Worm (Caenorhabditis elegans) whole organism, young adult: ENCODE measurements around the gene H14E04.3.

Experiments
- B0019.2 ChIP-seq: fragments of 200-800 bp; sonication (Bioruptor generic); conservative IDR thresholded peaks from 2 replicates; pipeline ENCODE4 v1.3.6; 2022; ENCODE audit warnings: missing genetic modification reagents, missing genetic modification characterization, missing compliant biosample characterization
- C06A6.2 ChIP-seq: fragments of 200-800 bp; sonication (Bioruptor generic); conservative IDR thresholded peaks from 2 replicates; pipeline ENCODE4 v1.3.6; 2022; ENCODE audit warnings: missing genetic modification characterization, missing compliant biosample characterization
- F39B2.1 ChIP-seq: fragments of 200-800 bp; sonication (Bioruptor generic); IDR thresholded peaks from 2 replicates; pipeline ENCODE4 v1.3.6; 2022; ENCODE audit warnings: missing genetic modification reagents, missing genetic modification characterization, missing compliant biosample characterization
- F49E8.2 ChIP-seq: sonication (generic microtip); optimal IDR thresholded peaks from 3 replicates; lab custom pipeline; 2017; ENCODE audit warnings: missing genetic modification characterization, mild to moderate bottlenecking, missing compliant biosample characterization, antibody characterized with exemption, moderate library complexity; ENCODE audit not compliant: insufficient read depth
- F52B5.7 ChIP-seq: sonication (generic microtip); optimal IDR thresholded peaks from 2 replicates; lab custom pipeline; 2016; ENCODE audit warnings: mild to moderate bottlenecking, missing genetic modification characterization, missing compliant biosample characterization
- F57A8.1 ChIP-seq: fragments of 200-800 bp; sonication (Bioruptor generic); optimal IDR thresholded peaks from 2 replicates; lab custom pipeline; 2018; ENCODE audit warnings: mild to moderate bottlenecking, missing genetic modification characterization, moderate library complexity, missing compliant biosample characterization
- F57C9.4 ChIP-seq: sonication (generic microtip); optimal IDR thresholded peaks from 2 replicates; lab custom pipeline; 2017; ENCODE audit warnings: mild to moderate bottlenecking, missing genetic modification characterization, missing compliant biosample characterization
- K12H6.12 ChIP-seq: fragments of 200-800 bp; sonication (Bioruptor generic); optimal IDR thresholded peaks from 2 replicates; lab custom pipeline; 2018; ENCODE audit warnings: mild to moderate bottlenecking, missing genetic modification characterization, missing compliant biosample characterization
- Y67H2A.10 ChIP-seq: fragments of 200-800 bp; sonication (Bioruptor generic); conservative IDR thresholded peaks from 2 replicates; pipeline ENCODE4 v1.3.6; 2022; ENCODE audit warnings: missing genetic modification reagents, missing genetic modification characterization, missing compliant biosample characterization
- Y79H2A.3 ChIP-seq: fragments of 200-800 bp; sonication (Bioruptor generic); conservative IDR thresholded peaks from 2 replicates; pipeline ENCODE4 v1.3.6; 2022; ENCODE audit warnings: missing genetic modification reagents, missing genetic modification characterization, missing compliant biosample characterization
- aptf-2 ChIP-seq: fragments of 200-800 bp; sonication (Bioruptor generic); conservative IDR thresholded peaks from 2 replicates; pipeline ENCODE4 v1.3.6; 2022; ENCODE audit warnings: missing genetic modification reagents, missing genetic modification characterization, missing compliant biosample characterization
- atf-7 ChIP-seq: sonication (generic microtip); optimal IDR thresholded peaks from 2 replicates; lab custom pipeline; 2017; ENCODE audit warnings: mild to moderate bottlenecking, missing genetic modification characterization, missing compliant biosample characterization
- attf-5 ChIP-seq: fragments of 200-800 bp; sonication (Bioruptor generic); optimal IDR thresholded peaks from 2 replicates; lab custom pipeline; 2018; ENCODE audit warnings: mild to moderate bottlenecking, missing genetic modification characterization, missing compliant biosample characterization
- cebp-2 ChIP-seq: fragments of 200-800 bp; sonication (Bioruptor generic); IDR thresholded peaks from 2 replicates; pipeline ENCODE4 v1.3.6; 2022; ENCODE audit warnings: missing genetic modification characterization, missing compliant biosample characterization
- die-1 ChIP-seq: sonication (generic microtip); optimal IDR thresholded peaks from 2 replicates; lab custom pipeline; 2016; ENCODE audit warnings: missing genotype, mild to moderate bottlenecking, missing genetic modification characterization, missing compliant biosample characterization
- efl-1 ChIP-seq: fragments of 150-350 bp; optimal IDR thresholded peaks from 2 replicates; lab custom pipeline; 2014; ENCODE audit warnings: missing biosample characterization, missing genetic modification reagents, missing genetic modification characterization
- egl-44 ChIP-seq: fragments of 200-800 bp; sonication (Bioruptor generic); IDR thresholded peaks from 2 replicates; pipeline ENCODE4 v1.3.6; 2022; ENCODE audit warnings: missing genetic modification reagents, missing genetic modification characterization, missing compliant biosample characterization
- egrh-3 ChIP-seq: fragments of 200-800 bp; sonication (Bioruptor generic); IDR thresholded peaks from 2 replicates; pipeline ENCODE4 v1.3.6; 2022; ENCODE audit warnings: missing genetic modification reagents, missing genetic modification characterization, missing compliant biosample characterization
- ets-4 ChIP-seq: fragments of 200-800 bp; sonication (Bioruptor generic); optimal IDR thresholded peaks from 2 replicates; lab custom pipeline; 2018; ENCODE audit warnings: mild to moderate bottlenecking, missing genetic modification characterization, missing compliant biosample characterization
- let-607 ChIP-seq, 2 experiments: fragments of 200-800 bp in 1 of 2; sonication (Bioruptor generic) in 1 of 2; sonication (generic microtip) in 1 of 2; optimal IDR thresholded peaks; 2 replicates each; lab custom pipeline; 2016 to 2018; ENCODE audit warnings: mild to moderate bottlenecking in 2 of 2, missing compliant biosample characterization in 2 of 2, missing genetic modification characterization in 2 of 2, moderate library complexity in 2 of 2, missing genotype in 1 of 2
- lin-35 ChIP-seq, 3 experiments: fragments of 150-350 bp in 2 of 3; sonication (generic microtip) in 1 of 3; optimal IDR thresholded peaks; 2 replicates each; lab custom pipeline; 2014 to 2018; ENCODE audit warnings: missing biosample characterization in 3 of 3, missing genetic modification characterization in 3 of 3, missing genetic modification reagents in 3 of 3
- lin-40 ChIP-seq: sonication (generic microtip); optimal IDR thresholded peaks from 2 replicates; lab custom pipeline; 2016; ENCODE audit warnings: missing genetic modification characterization, mild to moderate bottlenecking, missing compliant biosample characterization, missing genotype, missing genetic modification reagents
- lsy-27 ChIP-seq: sonication (generic microtip); optimal IDR thresholded peaks from 2 replicates; lab custom pipeline; 2017; ENCODE audit warnings: missing genetic modification characterization, mild to moderate bottlenecking, missing compliant biosample characterization, antibody characterized with exemption, missing genotype, borderline replicate concordance; ENCODE audit not compliant: insufficient read depth
- mcd-1 ChIP-seq: fragments of 200-800 bp; sonication (Bioruptor generic); IDR thresholded peaks from 2 replicates; pipeline ENCODE4 v1.3.6; 2022; ENCODE audit warnings: missing genetic modification reagents, missing genetic modification characterization, missing compliant biosample characterization
- nfya-2 ChIP-seq: fragments of 200-800 bp; sonication (Bioruptor generic); IDR thresholded peaks from 2 replicates; pipeline ENCODE4 v1.3.6; 2022; ENCODE audit warnings: missing genetic modification reagents, missing genetic modification characterization, missing compliant biosample characterization
- nhr-179 ChIP-seq: sonication (generic microtip); optimal IDR thresholded peaks from 2 replicates; lab custom pipeline; 2016; ENCODE audit warnings: mild to moderate bottlenecking, missing genetic modification characterization, missing compliant biosample characterization
- nhr-27 ChIP-seq: fragments of 200-800 bp; sonication (Bioruptor generic); optimal IDR thresholded peaks from 2 replicates; lab custom pipeline; 2018; ENCODE audit warnings: mild to moderate bottlenecking, missing genetic modification characterization, moderate library complexity, missing compliant biosample characterization
- nhr-90 ChIP-seq: sonication (generic microtip); optimal IDR thresholded peaks from 2 replicates; lab custom pipeline; 2016; ENCODE audit warnings: missing genotype, mild to moderate bottlenecking, missing genetic modification characterization, missing compliant biosample characterization
- pbrm-1 ChIP-seq: fragments of 200-800 bp; sonication (Bioruptor generic); IDR thresholded peaks from 2 replicates; pipeline ENCODE4 v1.3.6; 2022; ENCODE audit warnings: missing genetic modification reagents, missing genetic modification characterization, missing compliant biosample characterization
- pha-4 ChIP-seq: fragments of 150-350 bp; sonication (generic microtip); optimal IDR thresholded peaks from 2 replicates; lab custom pipeline; 2014; ENCODE audit warnings: missing biosample characterization, missing genetic modification reagents, missing genetic modification characterization
- rcor-1 ChIP-seq: fragments of 200-800 bp; sonication (Bioruptor generic); IDR thresholded peaks from 2 replicates; pipeline ENCODE4 v1.3.6; 2022; ENCODE audit warnings: missing genetic modification reagents, missing genetic modification characterization, missing compliant biosample characterization
- rpc-1 ChIP-seq, 2 experiments: fragments of 150-350 bp in 1 of 2; sonication (generic microtip) in 1 of 2; optimal IDR thresholded peaks; 2 replicates each; lab custom pipeline; 2014 to 2018; ENCODE audit warnings: missing biosample characterization in 1 of 2, missing genetic modification characterization in 1 of 2, missing genetic modification reagents in 1 of 2, missing genotype in 1 of 2
- sea-2 ChIP-seq: fragments of 200-800 bp; sonication (Bioruptor generic); IDR thresholded peaks from 2 replicates; pipeline ENCODE4 v1.3.6; 2022; ENCODE audit warnings: missing genetic modification characterization, missing compliant biosample characterization
- snpc-1.3 ChIP-seq: sonication (generic microtip); optimal IDR thresholded peaks from 2 replicates; lab custom pipeline; 2017; ENCODE audit warnings: missing genetic modification characterization, mild to moderate bottlenecking, missing compliant biosample characterization, antibody characterized with exemption, moderate library complexity, missing genotype, missing genetic modification reagents; ENCODE audit not compliant: insufficient read depth
- sptf-2 ChIP-seq: fragments of 200-800 bp; sonication (Bioruptor generic); optimal IDR thresholded peaks from 2 replicates; lab custom pipeline; 2018; ENCODE audit warnings: mild to moderate bottlenecking, missing genetic modification characterization, missing compliant biosample characterization
- unc-130 ChIP-seq: sonication (generic microtip); optimal IDR thresholded peaks from 2 replicates; lab custom pipeline; 2016; ENCODE audit warnings: missing genetic modification reagents, missing genetic modification characterization, missing compliant biosample characterization
- zim-3 ChIP-seq: sonication (generic microtip); optimal IDR thresholded peaks from 2 replicates; lab custom pipeline; 2017; ENCODE audit warnings: mild to moderate bottlenecking, missing genetic modification characterization, moderate library complexity, missing compliant biosample characterization
- ztf-22 ChIP-seq: fragments of 200-800 bp; sonication (Bioruptor generic); optimal IDR thresholded peaks from 2 replicates; lab custom pipeline; 2018; ENCODE audit warnings: mild to moderate bottlenecking, missing genetic modification characterization, moderate library complexity, missing compliant biosample characterization
- ztf-28 ChIP-seq: fragments of 200-800 bp; sonication (Bioruptor generic); IDR thresholded peaks from 2 replicates; pipeline ENCODE4 v1.3.6; 2022; ENCODE audit warnings: missing genetic modification reagents, missing genetic modification characterization, missing compliant biosample characterization
- ztf-3 ChIP-seq: fragments of 200-800 bp; sonication (Bioruptor generic); optimal IDR thresholded peaks from 2 replicates; lab custom pipeline; 2018; ENCODE audit warnings: mild to moderate bottlenecking, missing genetic modification characterization, missing compliant biosample characterization
- ztf-6 ChIP-seq: fragments of 200-800 bp; sonication (Bioruptor generic); IDR thresholded peaks from 2 replicates; pipeline ENCODE4 v1.3.6; 2022; ENCODE audit warnings: missing genetic modification reagents, missing genetic modification characterization, missing compliant biosample characterization

H14E04.3 gene

ce11 chrIII:2371864-2372263, 14.5 kb downstream of the H14E04.3 start, which contains the start of gene H04J21.1:
Gene H04J21.1, minus strand, starts transcription at chrIII:2371964.
- no peak for TF ChIP-seq nhr-27 (tag; lab: Kevin White, UChicago)
- TF ChIP-seq egl-44: no peak
- no peak for TF ChIP-seq snpc-1.3
- TF ChIP-seq F49E8.2 (tag; lab: Kevin White, UChicago): no peak
- TF ChIP-seq F39B2.1 (GFP tag; lab: Robert Waterston, UW): no peak
- TF ChIP-seq ets-4 (GFP tag; lab: Kevin White, UChicago): no peak
- TF ChIP-seq nfya-2: no peak
- TF ChIP-seq aptf-2 (GFP tag; lab: Robert Waterston, UW): no peak
- no peak for TF ChIP-seq Y67H2A.10 (GFP tag; lab: Robert Waterston, UW)
- TF ChIP-seq lin-35 (GFP tag; optimal IDR thresholded peaks at IDR 0.05; lab: Kevin White, UChicago): no peak
- TF ChIP-seq C06A6.2 (GFP tag; lab: Robert Waterston, UW): no peak
- no peak for TF ChIP-seq B0019.2 (GFP tag; lab: Robert Waterston, UW)
- no peak for TF ChIP-seq sptf-2 (GFP tag; lab: Kevin White, UChicago)
- no peak for TF ChIP-seq ztf-28 (GFP tag; lab: Robert Waterston, UW)
- TF ChIP-seq F57A8.1 (GFP tag; lab: Kevin White, UChicago): no peak
- no peak for TF ChIP-seq sea-2
- no peak for TF ChIP-seq unc-130
- TF ChIP-seq efl-1 (GFP tag; lab: Kevin White, UChicago): no peak
- no peak for TF ChIP-seq cebp-2
- no peak for TF ChIP-seq pbrm-1 (GFP tag; lab: Robert Waterston, UW)

- TF ChIP-seq pha-4 (tag; lab: Kevin White, UChicago) (no peak), lsy-27 (tag; lab: Kevin White, UChicago) (no peak), F57C9.4 (tag; lab: Kevin White, UChicago) (no peak), attf-5 (no peak), lin-40 (tag; lab: Kevin White, UChicago) (no peak), mcd-1 (GFP tag; lab: Robert Waterston, UW) (no peak), rcor-1 (no peak), ztf-22 (GFP tag; lab: Kevin White, UChicago) (no peak), nhr-179 (tag; lab: Kevin White, UChicago) (no peak)
Observed at ce11 chrIII:2368424-2368823, 18.0 kb downstream of the H14E04.3 start, which contains the start of gene H04J21.4. Gene H04J21.4, minus strand, starts transcription at chrIII:2368524.

ce11 chrIII:2362648-2363047, 23.7 kb downstream of the H14E04.3 start, which contains the start of gene srd-69:
Gene srd-69, plus strand, starts transcription at chrIII:2362948.
- no peak for TF ChIP-seq ztf-6
- no peak for TF ChIP-seq let-607 (tag; optimal IDR thresholded peaks at IDR 0.05; lab: Kevin White, UChicago)
- no peak for TF ChIP-seq egrh-3 (GFP tag; lab: Robert Waterston, UW)
- no peak for TF ChIP-seq die-1 (tag; lab: Kevin White, UChicago)

- TF ChIP-seq ztf-3 (GFP tag; lab: Kevin White, UChicago): no peak
- no peak for TF ChIP-seq zim-3 (tag; lab: Kevin White, UChicago)
- no peak for TF ChIP-seq rpc-1 (optimal IDR thresholded peaks at IDR 0.05; lab: Kevin White, UChicago)
- TF ChIP-seq rpc-1 (tag; optimal IDR thresholded peaks at IDR 0.05; lab: Kevin White, UChicago): no peak
- no peak for TF ChIP-seq Y79H2A.3 (GFP tag; lab: Robert Waterston, UW)
- TF ChIP-seq pbrm-1 (GFP tag; lab: Robert Waterston, UW): no peak
- TF ChIP-seq efl-1 (GFP tag; lab: Kevin White, UChicago): no peak
- no peak for TF ChIP-seq K12H6.12 (tag; lab: Kevin White, UChicago)
- TF ChIP-seq ztf-28 (GFP tag; lab: Robert Waterston, UW): no peak
- no peak for TF ChIP-seq atf-7 (tag; lab: Kevin White, UChicago)
- no peak for TF ChIP-seq nhr-90 (tag; lab: Kevin White, UChicago)
- no peak for TF ChIP-seq nhr-179 (tag; lab: Kevin White, UChicago)
- TF ChIP-seq F52B5.7 (tag; lab: Kevin White, UChicago): no peak
Observed at ce11 chrIII:2349956-2350355, 36.4 kb downstream of the H14E04.3 start.
